Fruit fly (Drosophila melanogaster): ENCODE data around the gene CG18249.

The CG18249 gene

DNA sequence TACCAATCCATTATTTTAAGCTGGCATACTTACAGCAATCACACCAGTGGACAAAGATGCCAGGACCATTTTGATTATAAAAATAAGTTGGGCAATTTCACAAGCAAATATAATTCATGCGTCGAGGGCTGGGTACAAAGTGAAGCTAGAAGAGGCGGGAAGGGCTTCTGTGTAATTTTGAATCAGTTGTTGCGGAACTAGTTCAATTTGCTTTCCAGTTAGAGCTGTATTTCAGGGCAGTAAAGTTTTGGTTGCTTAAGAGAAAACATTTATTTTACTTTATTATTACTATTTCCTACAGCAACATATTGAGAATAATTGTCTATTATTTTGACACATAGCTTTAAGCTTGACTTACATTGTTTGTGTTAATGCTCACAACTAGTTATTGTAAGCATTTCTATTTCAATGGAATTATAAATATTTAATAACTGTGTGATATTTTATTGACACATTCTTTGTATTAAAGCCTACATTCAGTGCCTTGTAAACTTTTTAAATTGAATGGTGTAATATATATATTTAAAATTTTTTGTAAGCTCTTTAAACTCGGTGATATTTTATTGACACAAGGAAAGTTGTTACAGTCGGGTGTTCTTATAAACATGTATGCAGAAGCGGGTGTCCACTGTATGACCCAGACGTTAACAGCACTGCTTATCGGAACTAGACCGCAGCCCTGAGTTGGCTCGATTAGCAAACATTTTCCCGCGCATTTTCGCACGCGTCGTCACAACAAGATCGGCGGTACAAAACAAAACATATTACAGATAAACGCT, 44.5 kb downstream of the CG18249 start, which contains the start of the genes RPA1 and Mcm2 (continued):
- TF ChIP-seq pan (optimal IDR thresholded peaks at IDR 0.05): no peak
- TF ChIP-seq pan (GFP tag; optimal IDR thresholded peaks at IDR 0.05 in 1 of 2, IDR thresholded peaks at IDR 0.05 in 1 of 2): peak in 1 of 2 experiments; percentile 79
- TF ChIP-seq CG6765 (GFP tag; optimal IDR thresholded peaks at IDR 0.05): peak; percentile 56
- TF ChIP-seq bcd (GFP tag; optimal IDR thresholded peaks at IDR 0.05): peak; percentile 83
- TF ChIP-seq Dek (tag; optimal IDR thresholded peaks at IDR 0.05): peak; percentile 78
- peak; percentile 70 for TF ChIP-seq CG32772 (GFP tag; IDR thresholded peaks at IDR 0.05)
- peak; percentile 7 for TF ChIP-seq CTCF (GFP tag; optimal IDR thresholded peaks at IDR 0.05)
- TF ChIP-seq toy (GFP tag; IDR thresholded peaks at IDR 0.05): peak; percentile 67; the same call in 1 of the 2 replicates
- peak; percentile 84 for TF ChIP-seq gem (tag; optimal IDR thresholded peaks at IDR 0.05)
- TF ChIP-seq CG4707 (GFP tag; optimal IDR thresholded peaks at IDR 0.05): no peak
- peak; percentile 98 for TF ChIP-seq CG15514 (GFP tag; optimal IDR thresholded peaks at IDR 0.05)
- peak; percentile 83 for TF ChIP-seq CG11504 (tag; optimal IDR thresholded peaks at IDR 0.05)
- 0 out of 3 replicates have a peak, but pooled peaks have one; percentile 6 for TF ChIP-seq C15 (GFP tag; IDR thresholded peaks at IDR 0.05)
- TF ChIP-seq Fer3 (tag; optimal IDR thresholded peaks at IDR 0.05): peak; percentile 68
- TF ChIP-seq Mes4 (GFP tag; optimal IDR thresholded peaks at IDR 0.05): no peak
- no peak for TF ChIP-seq CG12071 (GFP tag; optimal IDR thresholded peaks at IDR 0.05)
- TF ChIP-seq jumu (GFP tag; optimal IDR thresholded peaks at IDR 0.05): peak; percentile 28
- peak; percentile 10; the same call in 1 of the 3 replicates for TF ChIP-seq Opbp (GFP tag; IDR thresholded peaks at IDR 0.05; ENCODE audit: partially characterized antibody)
- TF ChIP-seq Mrtf (GFP tag; IDR thresholded peaks at IDR 0.05): peak; percentile 75; the same call in 1 of the 3 replicates
- peak; percentile 83 for TF ChIP-seq CG4328 (GFP tag; optimal IDR thresholded peaks at IDR 0.05)
- peak; percentile 61 for TF ChIP-seq D19A (tag; optimal IDR thresholded peaks at IDR 0.05)
- no peak for TF ChIP-seq Lim3 (GFP tag; IDR thresholded peaks at IDR 0.05)
- TF ChIP-seq slp2 (GFP tag; optimal IDR thresholded peaks at IDR 0.05): no peak
- TF ChIP-seq CG9727 (GFP tag; optimal IDR thresholded peaks at IDR 0.05): peak; percentile 82
- peak; percentile 49 for TF ChIP-seq trem (tag; optimal IDR thresholded peaks at IDR 0.05)
- TF ChIP-seq br (optimal IDR thresholded peaks at IDR 0.05): no peak
- peak; percentile 40 for TF ChIP-seq CG4282 (GFP tag; optimal IDR thresholded peaks at IDR 0.05)
- TF ChIP-seq Awh (GFP tag; IDR thresholded peaks at IDR 0.05): peak; percentile 37; the same call in 1 of the 2 replicates
- TF ChIP-seq run (tag; optimal IDR thresholded peaks at IDR 0.05): no peak
- TF ChIP-seq Hr78 (GFP tag; optimal IDR thresholded peaks at IDR 0.05): no peak
- TF ChIP-seq CkIIα-i1 (GFP tag; IDR thresholded peaks at IDR 0.05): no peak
- peak; percentile 68 for TF ChIP-seq CG10147 (GFP tag; optimal IDR thresholded peaks at IDR 0.05)
- peak; percentile 79 for TF ChIP-seq CG6272 (GFP tag; IDR thresholded peaks at IDR 0.05)
- TF ChIP-seq CG7745 (tag; optimal IDR thresholded peaks at IDR 0.05): no peak
- TF ChIP-seq tin (GFP tag; optimal IDR thresholded peaks at IDR 0.05): peak; percentile 81
- TF ChIP-seq CG3995 (GFP tag; optimal IDR thresholded peaks at IDR 0.05): peak; percentile 67
- TF ChIP-seq TFAM (GFP tag; optimal IDR thresholded peaks at IDR 0.05): no peak
- peak; percentile 76 for TF ChIP-seq CG33557 (GFP tag; optimal IDR thresholded peaks at IDR 0.05)
- TF ChIP-seq ranshi (GFP tag; IDR thresholded peaks at IDR 0.05): peak; percentile 73; the same call in 1 of the 2 replicates
- TF ChIP-seq peb (GFP tag; IDR thresholded peaks at IDR 0.05): peak; percentile 32; the same call in 1 of the 2 replicates
- peak; percentile 34 for TF ChIP-seq dm (GFP tag; optimal IDR thresholded peaks at IDR 0.05)
- peak; percentile 82 for TF ChIP-seq Chrac-16 (GFP tag; optimal IDR thresholded peaks at IDR 0.05)
- TF ChIP-seq CG43689 (GFP tag; IDR thresholded peaks at IDR 0.05): no peak
- TF ChIP-seq Bgb (GFP tag; IDR thresholded peaks at IDR 0.05; ENCODE audit: partially characterized antibody): peak; percentile 36; the same call in 1 of the 2 replicates
- peak; percentile 66 for TF ChIP-seq CG10979 (tag; optimal IDR thresholded peaks at IDR 0.05)
- peak; percentile 93 for TF ChIP-seq CG9932 (GFP tag; IDR thresholded peaks at IDR 0.05)
- TF ChIP-seq Doc3 (GFP tag; IDR thresholded peaks at IDR 0.05; ENCODE audit: partially characterized antibody): no peak
- peak; percentile 49 for TF ChIP-seq trh (GFP tag; optimal IDR thresholded peaks at IDR 0.05)
- TF ChIP-seq ftz-f1 (GFP tag; optimal IDR thresholded peaks at IDR 0.05): no peak
- peak; percentile 17 for TF ChIP-seq CG9876 (GFP tag; optimal IDR thresholded peaks at IDR 0.05)
